Worm (Caenorhabditis elegans) whole organism, young adult: ENCODE data around the gene F13H10.5.

Experiments
- B0261.1 ChIP-seq: sonication (generic microtip); optimal IDR thresholded peaks from 2 replicates; lab custom pipeline; 2016; ENCODE audit warnings: mild to moderate bottlenecking, missing genetic modification characterization, moderate library complexity, missing compliant biosample characterization
- F57C9.4 ChIP-seq: sonication (generic microtip); optimal IDR thresholded peaks from 2 replicates; lab custom pipeline; 2017; ENCODE audit warnings: mild to moderate bottlenecking, missing genetic modification characterization, missing compliant biosample characterization
- athp-1 ChIP-seq: sonication (generic microtip); optimal IDR thresholded peaks from 2 replicates; lab custom pipeline; 2017; ENCODE audit warnings: mild to moderate bottlenecking, missing genetic modification characterization, missing compliant biosample characterization
- dpl-1 ChIP-seq: fragments of 150-350 bp; optimal IDR thresholded peaks from 2 replicates; lab custom pipeline; 2014; ENCODE audit warnings: missing biosample characterization, missing genetic modification reagents, missing genetic modification characterization
- efl-1 ChIP-seq: fragments of 150-350 bp; optimal IDR thresholded peaks from 2 replicates; lab custom pipeline; 2014; ENCODE audit warnings: missing biosample characterization, missing genetic modification reagents, missing genetic modification characterization
- sea-2 ChIP-seq: fragments of 200-800 bp; sonication (Bioruptor generic); IDR thresholded peaks from 2 replicates; pipeline ENCODE4 v1.3.6; 2022; ENCODE audit warnings: missing genetic modification characterization, missing compliant biosample characterization
- snpc-4 ChIP-seq, 5 experiments: fragments of 150-350 bp in 1 of 5; sonication (generic microtip) in 4 of 5; optimal IDR thresholded peaks; 2 replicates each; lab custom pipeline; 2014 to 2018; ENCODE audit warnings: missing genetic modification characterization in 5 of 5, missing biosample characterization in 3 of 5, antibody characterized with exemption in 2 of 5, mild to moderate bottlenecking in 2 of 5, missing compliant biosample characterization in 2 of 5, missing genotype in 2 of 5, moderate library complexity in 2 of 5, missing genetic modification reagents in 1 of 5
- somi-1 ChIP-seq: fragments of 200-800 bp; sonication (Bioruptor generic); optimal IDR thresholded peaks from 2 replicates; lab custom pipeline; 2018; ENCODE audit warnings: mild to moderate bottlenecking, missing genetic modification characterization, missing compliant biosample characterization

DNA sequence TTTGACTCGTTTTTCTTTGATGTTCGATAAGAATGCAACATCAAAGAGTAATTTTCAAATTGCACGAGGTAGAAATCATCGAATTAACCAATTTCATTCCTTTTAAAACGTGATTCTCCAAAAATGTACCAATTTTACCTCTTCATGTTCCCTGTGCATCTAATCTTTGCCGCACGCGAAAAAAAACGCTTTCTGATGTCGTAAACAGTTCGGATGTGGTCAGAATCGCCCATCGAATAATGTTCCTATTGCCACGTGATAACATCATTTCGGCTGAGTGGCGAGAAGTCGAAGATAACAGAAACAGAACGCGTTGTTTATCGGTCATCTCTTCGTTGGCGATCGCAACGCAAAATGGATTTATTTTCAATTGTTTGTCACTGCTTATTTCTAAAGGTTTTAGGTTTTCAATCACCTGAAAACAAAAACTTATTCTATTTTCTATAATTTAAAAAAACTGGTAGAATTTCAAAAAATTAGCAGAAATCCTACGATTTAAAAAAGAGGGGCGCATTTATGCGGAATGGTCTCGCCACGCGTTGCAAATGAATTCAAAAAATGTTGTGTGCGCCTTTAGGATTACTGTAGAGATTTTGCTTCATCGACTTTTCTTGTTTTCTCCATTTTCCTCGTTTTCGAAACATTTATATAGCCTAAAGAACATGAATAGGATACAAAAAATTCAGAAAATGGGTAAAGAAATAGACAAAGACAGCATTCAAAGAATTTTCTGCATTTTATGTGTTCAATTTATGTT, 30.9 kb downstream of the F13H10.5 start, which contains the start of gene mogs-1:
- TF ChIP-seq sea-2 (no peak), somi-1 (GFP tag; lab: Kevin White, UChicago) (no peak), efl-1 (GFP tag; lab: Kevin White, UChicago) (no peak), F57C9.4 (tag; lab: Kevin White, UChicago) (no peak), snpc-4 (GFP tag; optimal IDR thresholded peaks at IDR 0.05; lab: Kevin White, UChicago) (no peak), snpc-4 (tag; optimal IDR thresholded peaks at IDR 0.05; lab: Kevin White, UChicago) (no peak), B0261.1 (tag; lab: Kevin White, UChicago) (no peak), dpl-1 (GFP tag; lab: Kevin White, UChicago) (no peak), athp-1 (tag; lab: Kevin White, UChicago) (no peak)
